Fruit fly (Drosophila melanogaster) whole organism, embryonic: ENCODE data around the gene Ctr1A.

Experiments
- ATbp ChIP-seq: fragments of 200-800 bp; sonication (Bioruptor generic); optimal IDR thresholded peaks from 2 replicates; lab custom pipeline; 2017; ENCODE audit warnings: missing biosample characterization, mild to moderate bottlenecking, missing genetic modification characterization, missing genetic modification reagents
- Atf6 ChIP-seq: fragments of 200-800 bp; sonication (Bioruptor generic); IDR thresholded peaks from 2 replicates; pipeline ENCODE4 v1.3.6; 2022; ENCODE audit warnings: missing biosample characterization, missing genetic modification characterization
- CG10147 ChIP-seq: fragments of 200-800 bp; sonication (Bioruptor generic); optimal IDR thresholded peaks from 2 replicates; lab custom pipeline; 2019; ENCODE audit warnings: missing biosample characterization, mild to moderate bottlenecking, missing genetic modification characterization, moderate library complexity
- CG10366 ChIP-seq: fragments of 200-800 bp; sonication (Bioruptor generic); IDR thresholded peaks from 2 replicates; pipeline ENCODE4 v1.3.6; 2022; ENCODE audit warnings: missing biosample characterization, missing genetic modification characterization
- CG10431 ChIP-seq: fragments of 200-800 bp; sonication (Bioruptor generic); optimal IDR thresholded peaks from 3 replicates; lab custom pipeline; 2018; ENCODE audit warnings: missing biosample characterization, mild to moderate bottlenecking, missing genetic modification characterization
- CG11093 ChIP-seq: fragments of 200-800 bp; sonication (Bioruptor generic); IDR thresholded peaks from 3 replicates; pipeline ENCODE4 v1.3.6; 2022; ENCODE audit warnings: missing biosample characterization, missing genetic modification characterization
- CG14667 ChIP-seq: fragments of 200-800 bp; sonication (Bioruptor generic); IDR thresholded peaks from 2 replicates; pipeline ENCODE4 v1.3.6; 2022; ENCODE audit warnings: missing biosample characterization, missing genetic modification characterization
- CG15011 ChIP-seq: fragments of 200-800 bp; sonication (Bioruptor generic); optimal IDR thresholded peaks from 3 replicates; lab custom pipeline; 2018; ENCODE audit warnings: missing biosample characterization, mild to moderate bottlenecking, missing genetic modification characterization
- CG1602 ChIP-seq: fragments of 200-800 bp; sonication (Bioruptor generic); optimal IDR thresholded peaks from 3 replicates; lab custom pipeline; 2016; ENCODE audit warnings: missing biosample characterization, missing genetic modification characterization
- CG16813 ChIP-seq: fragments of 200-800 bp; sonication (Bioruptor generic); IDR thresholded peaks from 3 replicates; pipeline ENCODE4 v1.3.6; 2022; ENCODE audit warnings: missing biosample characterization, missing genetic modification characterization; ENCODE audit not compliant: partially characterized antibody
- CG17802 ChIP-seq: fragments of 200-800 bp; sonication (Bioruptor generic); optimal IDR thresholded peaks from 2 replicates; lab custom pipeline; 2018; ENCODE audit warnings: missing biosample characterization, mild to moderate bottlenecking, missing genetic modification characterization, moderate library complexity
- CG3163 ChIP-seq: fragments of 200-800 bp; sonication (Bioruptor generic); optimal IDR thresholded peaks from 3 replicates; lab custom pipeline; 2016; ENCODE audit warnings: missing biosample characterization, missing genetic modification characterization
- CG4820 ChIP-seq: fragments of 200-800 bp; sonication (Bioruptor generic); optimal IDR thresholded peaks from 3 replicates; lab custom pipeline; 2016; ENCODE audit warnings: missing biosample characterization, missing genetic modification characterization
- CG6272 ChIP-seq: fragments of 200-800 bp; sonication (Bioruptor generic); IDR thresholded peaks from 2 replicates; pipeline ENCODE4 v1.3.6; 2022; ENCODE audit warnings: missing biosample characterization, missing genetic modification characterization
- CG7556 ChIP-seq: fragments of 200-800 bp; sonication (Bioruptor generic); optimal IDR thresholded peaks from 2 replicates; lab custom pipeline; 2017; ENCODE audit warnings: missing biosample characterization, mild to moderate bottlenecking, missing genetic modification characterization
- CG7839 ChIP-seq: fragments of 200-800 bp; sonication (Bioruptor generic); optimal IDR thresholded peaks from 3 replicates; lab custom pipeline; 2018; ENCODE audit warnings: missing biosample characterization, mild to moderate bottlenecking, missing genetic modification characterization, moderate library complexity
- CG9817 ChIP-seq: fragments of 200-800 bp; sonication (Bioruptor generic); optimal IDR thresholded peaks from 2 replicates; lab custom pipeline; 2018; ENCODE audit warnings: missing biosample characterization, mild to moderate bottlenecking, missing genetic modification characterization, moderate library complexity
- CkIIα-i1 ChIP-seq: fragments of 200-800 bp; sonication (Bioruptor generic); IDR thresholded peaks from 2 replicates; pipeline ENCODE4 v1.3.6; 2022; ENCODE audit warnings: missing biosample characterization, missing genetic modification characterization
- Dek ChIP-seq: fragments of 200-800 bp; sonication (Bioruptor generic); optimal IDR thresholded peaks from 3 replicates; lab custom pipeline; 2019; ENCODE audit warnings: missing biosample characterization, mild to moderate bottlenecking, missing genetic modification characterization, moderate library complexity
- Gsc ChIP-seq: fragments of 200-800 bp; sonication (Bioruptor generic); IDR thresholded peaks from 2 replicates; pipeline ENCODE4 v1.3.6; 2022; ENCODE audit warnings: missing biosample characterization, missing genetic modification characterization
- Spps ChIP-seq: fragments of 200-800 bp; sonication (Bioruptor generic); optimal IDR thresholded peaks from 2 replicates; lab custom pipeline; 2018; ENCODE audit warnings: missing biosample characterization, mild to moderate bottlenecking, missing genetic modification characterization
- Xrp1 ChIP-seq: fragments of 200-800 bp; sonication (Bioruptor generic); IDR thresholded peaks from 2 replicates; pipeline ENCODE4 v1.3.6; 2022; ENCODE audit warnings: missing biosample characterization, missing genetic modification characterization
- YL-1 ChIP-seq: fragments of 200-800 bp; sonication (Bioruptor generic); optimal IDR thresholded peaks from 3 replicates; lab custom pipeline; 2017; ENCODE audit warnings: missing biosample characterization, mild to moderate bottlenecking, missing genetic modification characterization
- amos ChIP-seq: fragments of 200-800 bp; sonication (Bioruptor generic); IDR thresholded peaks from 2 replicates; pipeline ENCODE4 v1.3.6; 2022; ENCODE audit warnings: missing biosample characterization, missing genetic modification characterization; ENCODE audit not compliant: partially characterized antibody
- bsh ChIP-seq, 2 experiments: fragments of 200-800 bp; sonication (Bioruptor generic); optimal IDR thresholded peaks; 2 replicates each; lab custom pipeline; 2017 to 2018; ENCODE audit warnings: mild to moderate bottlenecking in 2 of 2, missing biosample characterization in 2 of 2, missing genetic modification characterization in 2 of 2, moderate library complexity in 1 of 2
- cas ChIP-seq: fragments of 200-800 bp; sonication (Bioruptor generic); IDR thresholded peaks from 2 replicates; pipeline ENCODE4 v1.3.6; 2022; ENCODE audit warnings: missing biosample characterization, missing genetic modification characterization
- danr ChIP-seq: fragments of 200-800 bp; sonication (Bioruptor generic); IDR thresholded peaks from 2 replicates; pipeline ENCODE4 v1.3.6; 2022; ENCODE audit warnings: missing biosample characterization, missing genetic modification characterization
- dm ChIP-seq: fragments of 200-800 bp; sonication (Bioruptor generic); optimal IDR thresholded peaks from 3 replicates; lab custom pipeline; 2016; ENCODE audit warnings: missing biosample characterization, missing genetic modification characterization
- gsb ChIP-seq: fragments of 200-800 bp; sonication (Bioruptor generic); IDR thresholded peaks from 2 replicates; pipeline ENCODE4 v1.3.6; 2022; ENCODE audit warnings: missing biosample characterization, missing genetic modification characterization
- nerfin-1 ChIP-seq: fragments of 200-800 bp; sonication (Bioruptor generic); optimal IDR thresholded peaks from 3 replicates; lab custom pipeline; 2019; ENCODE audit warnings: missing biosample characterization, mild to moderate bottlenecking, missing genetic modification characterization, moderate library complexity
- p53 ChIP-seq: fragments of 200-800 bp; sonication (Bioruptor generic); optimal IDR thresholded peaks from 2 replicates; lab custom pipeline; 2016; ENCODE audit warnings: missing biosample characterization, missing genetic modification characterization
- pnt ChIP-seq: fragments of 200-800 bp; sonication (Bioruptor generic); optimal IDR thresholded peaks from 3 replicates; lab custom pipeline; 2016; ENCODE audit warnings: missing biosample characterization, missing genetic modification characterization
- row ChIP-seq: fragments of 200-800 bp; sonication (Bioruptor generic); IDR thresholded peaks from 3 replicates; pipeline ENCODE4 v1.3.6; 2022; ENCODE audit warnings: missing biosample characterization, missing genetic modification characterization
- schlank ChIP-seq: fragments of 200-800 bp; sonication (Bioruptor generic); optimal IDR thresholded peaks from 2 replicates; lab custom pipeline; 2018; ENCODE audit warnings: missing biosample characterization, mild to moderate bottlenecking, missing genetic modification characterization
- sob ChIP-seq: fragments of 200-800 bp; sonication (Bioruptor generic); IDR thresholded peaks from 2 replicates; pipeline ENCODE4 v1.3.6; 2022; ENCODE audit warnings: missing biosample characterization, missing genetic modification characterization
- sr ChIP-seq: fragments of 200-800 bp; sonication (Bioruptor generic); IDR thresholded peaks from 3 replicates; pipeline ENCODE4 v1.3.6; 2022; ENCODE audit warnings: missing biosample characterization, missing genetic modification characterization
- toy ChIP-seq: fragments of 200-800 bp; sonication (Bioruptor generic); IDR thresholded peaks from 2 replicates; pipeline ENCODE4 v1.3.6; 2022; ENCODE audit warnings: missing biosample characterization, missing genetic modification characterization
- trem ChIP-seq: fragments of 200-800 bp; optimal IDR thresholded peaks from 3 replicates; lab custom pipeline; 2019; ENCODE audit warnings: missing biosample characterization, mild to moderate bottlenecking, missing genetic modification characterization, moderate library complexity
- ttk ChIP-seq: fragments of 200-800 bp; sonication (Bioruptor generic); IDR thresholded peaks from 2 replicates; pipeline ENCODE4 v2.1.2; 2022; ENCODE audit warnings: missing biosample characterization, missing genetic modification characterization
- vvl ChIP-seq: fragments of 200-800 bp; sonication (Bioruptor generic); IDR thresholded peaks from 2 replicates; pipeline ENCODE4 v1.3.6; 2022; ENCODE audit warnings: missing biosample characterization, missing genetic modification characterization
- zen2 ChIP-seq: fragments of 200-800 bp; sonication (Bioruptor generic); IDR thresholded peaks from 3 replicates; pipeline ENCODE4 v1.3.6; 2022; ENCODE audit warnings: missing biosample characterization, missing genetic modification characterization; ENCODE audit not compliant: partially characterized antibody
- zfh2 ChIP-seq: fragments of 200-800 bp; sonication (Bioruptor generic); optimal IDR thresholded peaks from 2 replicates; lab custom pipeline; 2016; ENCODE audit warnings: missing biosample characterization, missing genetic modification characterization

Ctr1A gene

dm6 chrX:6696467-6696866 lies 35.0 kb downstream of the Ctr1A start (continued):
- TF ChIP-seq schlank (tag; lab: Kevin White, UChicago) (peak; percentile 53), CG10366 (GFP tag; lab: Robert Waterston, UW) (peak; percentile 64), CG10431 (GFP tag; lab: Kevin White, UChicago) (peak; percentile 48), Atf6 (GFP tag; lab: Robert Waterston, UW) (peak; percentile 87), cas (GFP tag; lab: Robert Waterston, UW) (no peak), danr (no peak), toy (GFP tag; lab: Robert Waterston, UW) (no peak), zfh2 (peak; percentile 54), pnt (peak; percentile 34), CkIIα-i1 (GFP tag; lab: Robert Waterston, UW) (no peak), Xrp1 (GFP tag; lab: Robert Waterston, UW) (peak; percentile 67; the same call in 1 of the 2 replicates), CG11093 (0 out of 3 replicates have a peak, but pooled peaks have one; percentile 29), trem (peak; percentile 12), CG17802 (tag; lab: Kevin White, UChicago) (no peak), Dek (tag; lab: Kevin White, UChicago) (peak; percentile 66), p53 (GFP tag; lab: Kevin White, UChicago) (no peak), YL-1 (peak; percentile 4), sob (GFP tag; lab: Robert Waterston, UW) (peak; percentile 54; the same call in 1 of the 2 replicates), Spps (tag; lab: Kevin White, UChicago) (peak; percentile 22), amos (GFP tag; lab: Robert Waterston, UW) (no peak), Gsc (GFP tag; lab: Robert Waterston, UW) (no peak), CG15011 (peak; percentile 20), CG16813 (no peak), row (GFP tag; lab: Robert Waterston, UW) (peak; percentile 85), CG1602 (peak; percentile 8), CG7556 (peak; percentile 84), bsh (GFP tag; optimal IDR thresholded peaks at IDR 0.05; lab: Kevin White, UChicago) (peak; percentile 61 to 74), gsb (GFP tag; lab: Robert Waterston, UW) (no peak), CG10147 (GFP tag; lab: Kevin White, UChicago) (peak; percentile 79), CG6272 (GFP tag; lab: Robert Waterston, UW) (peak; percentile 38; the same call in 1 of the 2 replicates), ATbp (peak; percentile 66), vvl (peak; percentile 86), CG4820 (peak; percentile 13), CG14667 (GFP tag; lab: Robert Waterston, UW) (peak; percentile 51), nerfin-1 (tag; lab: Kevin White, UChicago) (peak; percentile 63), ttk (GFP tag; lab: Robert Waterston, UW) (peak; percentile 47; the same call in 1 of the 2 replicates), sr (GFP tag; lab: Robert Waterston, UW) (no peak), CG9817 (tag; lab: Kevin White, UChicago) (peak; percentile 51), CG7839 (tag; lab: Kevin White, UChicago) (peak; percentile 71), zen2 (GFP tag; lab: Robert Waterston, UW) (no peak), dm (GFP tag; lab: Kevin White, UChicago) (no peak), CG3163 (GFP tag; lab: Kevin White, UChicago) (peak; percentile 18)
